Fruit fly (Drosophila melanogaster) Kc167 (cell line): ENCODE data around the gene Tailor.

Source experiments
- Myc ChIP-seq: fragments of >200 bp; optimal IDR thresholded peaks from 2 replicates; lab custom pipeline; 2017; ENCODE audit warnings: missing external identifiers
- Sin3A ChIP-seq: fragments of >200 bp; optimal IDR thresholded peaks from 2 replicates; lab custom pipeline; 2018; ENCODE audit warnings: missing external identifiers
- h ChIP-seq: fragments of >200 bp; optimal IDR thresholded peaks from 3 replicates; lab custom pipeline; 2018; ENCODE audit warnings: missing external identifiers
- insv ChIP-seq: fragments of >200 bp; optimal IDR thresholded peaks from 3 replicates; lab custom pipeline; 2018; ENCODE audit warnings: missing external identifiers
- psq ChIP-seq: fragments of >200 bp; optimal IDR thresholded peaks from 2 replicates; lab custom pipeline; 2017; ENCODE audit warnings: missing external identifiers
- ttk ChIP-seq: sonication (Bioruptor generic); optimal IDR thresholded peaks from 2 replicates; lab custom pipeline; 2017; ENCODE audit warnings: missing external identifiers

dm6 chr3R:7034440-7034839 lies 51.4 kb downstream of the Tailor start:
- TF ChIP-seq h (no peak), psq (lab: Kevin White, UChicago) (no peak), Myc (no peak), insv (lab: Kevin White, UChicago) (no peak), Sin3A (lab: Kevin White, UChicago) (no peak), ttk (lab: Kevin White, UChicago) (no peak)
